Worm (Caenorhabditis elegans) whole organism, L4 larva: ENCODE data around the gene R09H10.5.

ENCODE experiments used
- ama-1 ChIP-seq: fragments of 150-350 bp; optimal IDR thresholded peaks from 2 replicates; lab custom pipeline; 2014; ENCODE audit warnings: inconsistent platforms, mixed read lengths
- ces-1 ChIP-seq: fragments of 150-350 bp; sonication (generic microtip); optimal IDR thresholded peaks from 4 replicates; lab custom pipeline; 2014; ENCODE audit warnings: missing biosample characterization, missing genetic modification reagents, missing genetic modification characterization
- dmd-9 ChIP-seq: fragments of 200-800 bp; sonication (Bioruptor generic); IDR thresholded peaks from 2 replicates; pipeline ENCODE4 v1.3.6; 2022; ENCODE audit warnings: missing genetic modification reagents, missing genetic modification characterization, missing compliant biosample characterization
- lin-15B ChIP-seq: fragments of 150-350 bp; sonication (generic microtip); optimal IDR thresholded peaks from 3 replicates; lab custom pipeline; 2014; ENCODE audit warnings: missing biosample characterization, missing genetic modification characterization
- lsy-2 ChIP-seq, 2 experiments: fragments of 150-350 bp in 1 of 2; sonication (generic microtip) in 1 of 2; optimal IDR thresholded peaks; 2 replicates each; lab custom pipeline; 2014 to 2017; ENCODE audit warnings: missing biosample characterization in 2 of 2, missing genetic modification characterization in 2 of 2
- nhr-237 ChIP-seq: sonication (generic microtip); optimal IDR thresholded peaks from 2 replicates; lab custom pipeline; 2017; ENCODE audit warnings: missing biosample characterization, missing genetic modification characterization
- sdz-12 ChIP-seq: fragments of 200-800 bp; sonication (Bioruptor generic); optimal IDR thresholded peaks from 2 replicates; lab custom pipeline; 2018; ENCODE audit warnings: mild to moderate bottlenecking, missing genetic modification characterization, missing compliant biosample characterization
- snpc-4 ChIP-seq: fragments of 150-350 bp; optimal IDR thresholded peaks from 2 replicates; lab custom pipeline; 2014; ENCODE audit warnings: missing biosample characterization, missing genetic modification characterization
- ztf-11 ChIP-seq: fragments of 150-350 bp; optimal IDR thresholded peaks from 2 replicates; lab custom pipeline; 2014; ENCODE audit warnings: missing biosample characterization, missing genetic modification characterization

DNA sequence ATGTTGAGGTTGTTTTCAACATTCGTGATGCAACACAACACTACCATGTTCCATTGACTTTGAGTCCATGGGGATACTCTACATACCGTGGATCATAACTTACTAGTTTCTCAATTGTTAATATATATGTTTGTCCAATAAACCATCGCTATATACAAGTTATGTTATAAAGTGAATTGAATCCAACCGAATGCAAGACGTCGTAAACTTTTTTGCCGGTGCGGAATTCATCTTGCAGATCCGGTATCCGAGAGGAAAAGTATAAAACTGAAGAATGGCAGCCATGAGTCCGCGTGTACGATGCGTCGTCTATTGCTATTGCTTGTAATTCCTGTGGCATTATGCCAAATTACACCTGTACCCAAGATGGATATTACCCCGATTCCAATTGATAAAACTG is 20.4 kb downstream of the R09H10.5 start, which contains the start of gene R09H10.6:
- TF ChIP-seq lin-15B (tag; lab: Kevin White, UChicago) (no peak), nhr-237 (tag; lab: Kevin White, UChicago) (no peak), ztf-11 (tag; lab: Kevin White, UChicago) (no peak), snpc-4 (tag; lab: Kevin White, UChicago) (no peak), lsy-2 (tag; optimal IDR thresholded peaks at IDR 0.05; lab: Kevin White, UChicago) (no peak), dmd-9 (no peak), ces-1 (no peak), sdz-12 (GFP tag; lab: Kevin White, UChicago) (no peak), ama-1 (lab: Kevin White, UChicago) (no peak)
